Fruit fly (Drosophila melanogaster) whole organism, embryonic: ENCODE data around the gene tho2.
A peak's percentile ranks its signal among the peaks of the same experiment; 100 is the strongest.

Experiments
- ATbp ChIP-seq: fragments of 200-800 bp; sonication (Bioruptor generic); optimal IDR thresholded peaks from 2 replicates; lab custom pipeline; 2017; ENCODE audit warnings: missing biosample characterization, mild to moderate bottlenecking, missing genetic modification characterization, missing genetic modification reagents
- Aef1 ChIP-seq: fragments of 200-800 bp; sonication (Bioruptor generic); IDR thresholded peaks from 3 replicates; pipeline ENCODE4 v1.3.6; 2022; ENCODE audit warnings: missing biosample characterization, missing genetic modification characterization
- CG10209 ChIP-seq: fragments of 200-800 bp; sonication (Bioruptor generic); optimal IDR thresholded peaks from 3 replicates; lab custom pipeline; 2017; ENCODE audit warnings: missing biosample characterization, mild to moderate bottlenecking, missing genetic modification characterization, missing genetic modification reagents
- CG10366 ChIP-seq: fragments of 200-800 bp; sonication (Bioruptor generic); IDR thresholded peaks from 2 replicates; pipeline ENCODE4 v1.3.6; 2022; ENCODE audit warnings: missing biosample characterization, missing genetic modification characterization
- CG10565 ChIP-seq: fragments of 200-800 bp; sonication (Bioruptor generic); optimal IDR thresholded peaks from 3 replicates; lab custom pipeline; 2016; ENCODE audit warnings: missing biosample characterization, mild to moderate bottlenecking, missing genetic modification characterization
- CG10979 ChIP-seq: fragments of 200-800 bp; sonication (Bioruptor generic); optimal IDR thresholded peaks from 2 replicates; lab custom pipeline; 2018; ENCODE audit warnings: missing biosample characterization, mild to moderate bottlenecking, missing genetic modification characterization, moderate library complexity
- CG11695 ChIP-seq: fragments of 200-800 bp; sonication (Bioruptor generic); IDR thresholded peaks from 3 replicates; pipeline ENCODE4 v1.3.6; 2022; ENCODE audit warnings: missing biosample characterization, missing genetic modification characterization
- CG11723 ChIP-seq: fragments of 200-800 bp; sonication (Bioruptor generic); optimal IDR thresholded peaks from 2 replicates; lab custom pipeline; 2017; ENCODE audit warnings: missing biosample characterization, mild to moderate bottlenecking, missing genetic modification characterization
- CG12744 ChIP-seq: fragments of 200-800 bp; sonication (Bioruptor generic); optimal IDR thresholded peaks from 2 replicates; lab custom pipeline; 2016; ENCODE audit warnings: missing biosample characterization, missing genetic modification characterization
- CG13424 ChIP-seq: fragments of 200-800 bp; sonication (Bioruptor generic); optimal IDR thresholded peaks from 2 replicates; lab custom pipeline; 2019; ENCODE audit warnings: missing biosample characterization, mild to moderate bottlenecking, missing genetic modification characterization, moderate library complexity
- CG14667 ChIP-seq: fragments of 200-800 bp; sonication (Bioruptor generic); IDR thresholded peaks from 2 replicates; pipeline ENCODE4 v1.3.6; 2022; ENCODE audit warnings: missing biosample characterization, missing genetic modification characterization
- CG15514 ChIP-seq: fragments of 200-800 bp; sonication (Bioruptor generic); optimal IDR thresholded peaks from 3 replicates; lab custom pipeline; 2017; ENCODE audit warnings: missing biosample characterization, missing genetic modification characterization, mild to moderate bottlenecking, moderate library complexity, missing genetic modification reagents
- CG17186 ChIP-seq: fragments of 200-800 bp; sonication (Bioruptor generic); optimal IDR thresholded peaks from 3 replicates; lab custom pipeline; 2017; ENCODE audit warnings: missing biosample characterization, missing genetic modification reagents, missing genetic modification characterization
- CG17612 ChIP-seq: fragments of 200-800 bp; sonication (Bioruptor generic); IDR thresholded peaks from 2 replicates; pipeline ENCODE4 v1.3.6; 2022; ENCODE audit warnings: missing biosample characterization, missing genetic modification characterization
- CG3281 ChIP-seq: fragments of 200-800 bp; sonication (Bioruptor generic); optimal IDR thresholded peaks from 3 replicates; lab custom pipeline; 2017; ENCODE audit warnings: missing biosample characterization, mild to moderate bottlenecking, missing genetic modification characterization
- CG4282 ChIP-seq: fragments of 200-800 bp; sonication (Bioruptor generic); optimal IDR thresholded peaks from 2 replicates; lab custom pipeline; 2016; ENCODE audit warnings: missing biosample characterization, missing genetic modification characterization
- CG6683 ChIP-seq: fragments of 200-800 bp; sonication (Bioruptor generic); optimal IDR thresholded peaks from 2 replicates; lab custom pipeline; 2017; ENCODE audit warnings: missing biosample characterization, mild to moderate bottlenecking, missing genetic modification characterization, missing genetic modification reagents
- CG6854 ChIP-seq: fragments of 200-800 bp; sonication (Bioruptor generic); optimal IDR thresholded peaks from 3 replicates; lab custom pipeline; 2017; ENCODE audit warnings: missing biosample characterization, mild to moderate bottlenecking, missing genetic modification characterization
- CG8089 ChIP-seq: fragments of 200-800 bp; sonication (Bioruptor generic); optimal IDR thresholded peaks from 3 replicates; lab custom pipeline; 2016; ENCODE audit warnings: missing biosample characterization, missing genetic modification characterization
- CG9876 ChIP-seq: fragments of 200-800 bp; sonication (Bioruptor generic); optimal IDR thresholded peaks from 2 replicates; lab custom pipeline; 2016; ENCODE audit warnings: missing biosample characterization, missing genetic modification characterization
- CkIIα-i1 ChIP-seq: fragments of 200-800 bp; sonication (Bioruptor generic); IDR thresholded peaks from 2 replicates; pipeline ENCODE4 v1.3.6; 2022; ENCODE audit warnings: missing biosample characterization, missing genetic modification characterization
- Dfd ChIP-seq, 2 experiments: fragments of >200 bp; optimal IDR thresholded peaks; 2 replicates each; lab custom pipeline; 2017; ENCODE audit warnings: missing biosample characterization in 2 of 2, missing genetic modification characterization in 2 of 2
- Doc2 ChIP-seq: fragments of 200-800 bp; sonication (Bioruptor generic); IDR thresholded peaks from 2 replicates; pipeline ENCODE4 v1.3.6; 2022; ENCODE audit warnings: missing biosample characterization, missing genetic modification characterization
- Drgx ChIP-seq: fragments of 200-800 bp; sonication (Bioruptor generic); IDR thresholded peaks from 2 replicates; pipeline ENCODE4 v1.3.6; 2022; ENCODE audit warnings: missing biosample characterization, missing genetic modification characterization
- Gug ChIP-seq: fragments of 200-800 bp; sonication (Bioruptor generic); IDR thresholded peaks from 4 replicates; pipeline ENCODE4 v1.3.6; 2022; ENCODE audit warnings: missing biosample characterization, missing genetic modification characterization
- Max ChIP-seq: fragments of 200-800 bp; sonication (Bioruptor generic); optimal IDR thresholded peaks from 2 replicates; lab custom pipeline; 2016; ENCODE audit warnings: missing biosample characterization, mild to moderate bottlenecking, missing genetic modification characterization
- Nf-YA ChIP-seq: fragments of 200-800 bp; sonication (Bioruptor generic); IDR thresholded peaks from 2 replicates; pipeline ENCODE4 v1.3.6; 2022; ENCODE audit warnings: missing biosample characterization, missing genetic modification characterization
- Nf-YB ChIP-seq: fragments of 200-800 bp; sonication (Bioruptor generic); optimal IDR thresholded peaks from 3 replicates; lab custom pipeline; 2019; ENCODE audit warnings: missing biosample characterization, mild to moderate bottlenecking, missing genetic modification characterization, moderate library complexity
- Opbp ChIP-seq: fragments of 200-800 bp; sonication (Bioruptor generic); IDR thresholded peaks from 3 replicates; pipeline ENCODE4 v1.3.6; 2022; ENCODE audit warnings: missing biosample characterization, missing genetic modification characterization; ENCODE audit not compliant: partially characterized antibody
- Ravus ChIP-seq: fragments of 200-800 bp; sonication (Bioruptor generic); IDR thresholded peaks from 2 replicates; pipeline ENCODE4 v1.3.6; 2022; ENCODE audit warnings: missing biosample characterization, missing genetic modification characterization
- Sin3A ChIP-seq: fragments of >200 bp; optimal IDR thresholded peaks from 2 replicates; lab custom pipeline; 2018
- Sry-β ChIP-seq: fragments of 200-800 bp; sonication (Bioruptor generic); optimal IDR thresholded peaks from 2 replicates; lab custom pipeline; 2018; ENCODE audit warnings: missing biosample characterization, mild to moderate bottlenecking, missing genetic modification characterization, moderate library complexity
- Taf1 ChIP-seq: fragments of 200-800 bp; sonication (Bioruptor generic); IDR thresholded peaks from 2 replicates; pipeline ENCODE4 v1.3.6; 2022; ENCODE audit warnings: missing biosample characterization, missing genetic modification characterization
- Xrp1 ChIP-seq: fragments of 200-800 bp; sonication (Bioruptor generic); IDR thresholded peaks from 2 replicates; pipeline ENCODE4 v1.3.6; 2022; ENCODE audit warnings: missing biosample characterization, missing genetic modification characterization
- abd-A ChIP-seq: fragments of 200-800 bp; sonication (Bioruptor generic); optimal IDR thresholded peaks from 3 replicates; lab custom pipeline; 2019; ENCODE audit warnings: missing biosample characterization, mild to moderate bottlenecking, missing genetic modification characterization, moderate library complexity
- amos ChIP-seq: fragments of 200-800 bp; sonication (Bioruptor generic); IDR thresholded peaks from 2 replicates; pipeline ENCODE4 v1.3.6; 2022; ENCODE audit warnings: missing biosample characterization, missing genetic modification characterization; ENCODE audit not compliant: partially characterized antibody
- bigmax ChIP-seq: fragments of 200-800 bp; sonication (Bioruptor generic); optimal IDR thresholded peaks from 2 replicates; lab custom pipeline; 2018; ENCODE audit warnings: missing biosample characterization, mild to moderate bottlenecking, missing genetic modification characterization
- bsh ChIP-seq, 2 experiments: fragments of 200-800 bp; sonication (Bioruptor generic); optimal IDR thresholded peaks; 2 replicates each; lab custom pipeline; 2017 to 2018; ENCODE audit warnings: mild to moderate bottlenecking in 2 of 2, missing biosample characterization in 2 of 2, missing genetic modification characterization in 2 of 2, moderate library complexity in 1 of 2
- caup ChIP-seq: fragments of 200-800 bp; sonication (Bioruptor generic); optimal IDR thresholded peaks from 3 replicates; lab custom pipeline; 2017; ENCODE audit warnings: missing biosample characterization, mild to moderate bottlenecking, missing genetic modification characterization, moderate library complexity; ENCODE audit not compliant: severe bottlenecking
- cg ChIP-seq: fragments of 200-800 bp; sonication (Bioruptor generic); optimal IDR thresholded peaks from 3 replicates; lab custom pipeline; 2019; ENCODE audit warnings: missing biosample characterization, mild to moderate bottlenecking, missing genetic modification characterization, moderate library complexity
- chinmo ChIP-seq: fragments of 200-800 bp; sonication (Bioruptor generic); IDR thresholded peaks from 4 replicates; pipeline ENCODE4 v1.3.6; 2022; ENCODE audit warnings: missing biosample characterization, missing genetic modification characterization; ENCODE audit not compliant: partially characterized antibody
- fd64A ChIP-seq: fragments of 200-800 bp; sonication (Bioruptor generic); optimal IDR thresholded peaks from 3 replicates; lab custom pipeline; 2018; ENCODE audit warnings: missing biosample characterization, mild to moderate bottlenecking, missing genetic modification characterization
- gfzf ChIP-seq: fragments of 200-800 bp; sonication (Bioruptor generic); optimal IDR thresholded peaks from 2 replicates; lab custom pipeline; 2016; ENCODE audit warnings: missing biosample characterization, mild to moderate bottlenecking, missing genetic modification characterization, moderate library complexity
- grn ChIP-seq: fragments of 200-800 bp; sonication (Bioruptor generic); optimal IDR thresholded peaks from 3 replicates; lab custom pipeline; 2017; ENCODE audit warnings: missing biosample characterization, missing genetic modification characterization
- hth ChIP-seq: fragments of >200 bp; optimal IDR thresholded peaks from 2 replicates; lab custom pipeline; 2017; ENCODE audit warnings: inconsistent platforms
- kah ChIP-seq: fragments of 200-800 bp; sonication (Bioruptor generic); optimal IDR thresholded peaks from 2 replicates; lab custom pipeline; 2018; ENCODE audit warnings: missing biosample characterization, mild to moderate bottlenecking, missing genetic modification characterization
- kay ChIP-seq: fragments of 200-800 bp; sonication (Bioruptor generic); optimal IDR thresholded peaks from 2 replicates; lab custom pipeline; 2016; ENCODE audit warnings: missing biosample characterization, missing genetic modification characterization
- sc ChIP-seq, 3 experiments: fragments of >200 bp in 2 of 3; fragments of 200-800 bp in 1 of 3; sonication (Bioruptor generic) in 1 of 3; optimal IDR thresholded peaks; 2 replicates in 2 of 3; 3 replicates in 1 of 3; lab custom pipeline; 2017; ENCODE audit warnings: mild to moderate bottlenecking in 1 of 3, missing biosample characterization in 1 of 3, missing genetic modification characterization in 1 of 3, missing genetic modification reagents in 1 of 3
- schlank ChIP-seq: fragments of 200-800 bp; sonication (Bioruptor generic); optimal IDR thresholded peaks from 2 replicates; lab custom pipeline; 2018; ENCODE audit warnings: missing biosample characterization, mild to moderate bottlenecking, missing genetic modification characterization
- tna ChIP-seq: fragments of 200-800 bp; sonication (Bioruptor generic); IDR thresholded peaks from 2 replicates; pipeline ENCODE4 v1.3.6; 2022; ENCODE audit warnings: missing biosample characterization, missing genetic modification characterization; ENCODE audit not compliant: partially characterized antibody
- twi ChIP-seq: fragments of 200-800 bp; optimal IDR thresholded peaks from 2 replicates; lab custom pipeline; 2019; ENCODE audit warnings: missing biosample characterization, mild to moderate bottlenecking, missing genetic modification characterization, moderate library complexity

The tho2 gene

dm6 chr2L:2165864-2166263 is 20.9 kb upstream of the tho2 start (continued):
- TF ChIP-seq Ravus (GFP tag; lab: Robert Waterston, UW) (no peak), Nf-YA (no peak), CG17612 (GFP tag; lab: Robert Waterston, UW) (no peak), Xrp1 (GFP tag; lab: Robert Waterston, UW) (0 out of 2 replicates have a peak, but pooled peaks have one; percentile 13), CG3281 (GFP tag; lab: Kevin White, UChicago) (peak; percentile 5), Dfd (GFP tag; optimal IDR thresholded peaks at IDR 0.05; lab: Kevin White, UChicago) (no peak), bigmax (no peak), Nf-YB (GFP tag; lab: Kevin White, UChicago) (no peak), CG14667 (GFP tag; lab: Robert Waterston, UW) (no peak), CkIIα-i1 (no peak), abd-A (tag; lab: Kevin White, UChicago) (peak; percentile 97), CG6683 (GFP tag; lab: Kevin White, UChicago) (peak; percentile 9), CG10366 (GFP tag; lab: Robert Waterston, UW) (no peak), Sry-β (GFP tag; lab: Kevin White, UChicago) (no peak), Sin3A (lab: Kevin White, UChicago) (no peak), CG9876 (GFP tag; lab: Kevin White, UChicago) (no peak), ATbp (GFP tag; lab: Kevin White, UChicago) (no peak), gfzf (GFP tag; lab: Kevin White, UChicago) (no peak), kay (GFP tag; lab: Kevin White, UChicago) (no peak), CG11695 (no peak; the same call in 2 of the 3 replicates), caup (GFP tag; lab: Kevin White, UChicago) (peak; percentile 15), chinmo (GFP tag; lab: Robert Waterston, UW) (peak; percentile 96), CG17186 (GFP tag; lab: Kevin White, UChicago) (no peak), Max (GFP tag; lab: Kevin White, UChicago) (no peak), CG10979 (no peak), hth (lab: Kevin White, UChicago) (no peak), cg (GFP tag; lab: Kevin White, UChicago) (peak; percentile 67), CG12744 (GFP tag; lab: Kevin White, UChicago) (no peak), CG4282 (GFP tag; lab: Kevin White, UChicago) (no peak), CG11723 (GFP tag; lab: Kevin White, UChicago) (no peak), bsh (GFP tag; optimal IDR thresholded peaks at IDR 0.05; lab: Kevin White, UChicago) (peak in 1 of 2 experiments; percentile 2), Doc2 (GFP tag; lab: Robert Waterston, UW) (no peak), CG13424 (tag; lab: Kevin White, UChicago) (no peak), CG10209 (no peak), Taf1 (GFP tag; lab: Robert Waterston, UW) (no peak), kah (GFP tag; lab: Kevin White, UChicago) (no peak), fd64A (no peak), CG15514 (GFP tag; lab: Kevin White, UChicago) (peak; percentile 21), Aef1 (0 out of 3 replicates have a peak, but pooled peaks have one; percentile 20), Drgx (GFP tag; lab: Robert Waterston, UW) (no peak), twi (tag; lab: Kevin White, UChicago) (no peak), Opbp (GFP tag; lab: Robert Waterston, UW) (no peak), Gug (GFP tag; lab: Robert Waterston, UW) (no peak), schlank (no peak), CG6854 (GFP tag; lab: Kevin White, UChicago) (no peak), CG8089 (GFP tag; lab: Kevin White, UChicago) (no peak), CG10565 (GFP tag; lab: Kevin White, UChicago) (no peak), grn (GFP tag; lab: Kevin White, UChicago) (no peak), amos (GFP tag; lab: Robert Waterston, UW) (no peak), sc (optimal IDR thresholded peaks at IDR 0.05; lab: Kevin White, UChicago) (no peak), sc (GFP tag; optimal IDR thresholded peaks at IDR 0.05; lab: Kevin White, UChicago) (no peak), tna (GFP tag; lab: Robert Waterston, UW) (no peak)
